Worm (Caenorhabditis elegans): ENCODE data around the gene Y54F10BM.23.

The Y54F10BM.23 gene

ce11 chrIII:2245727-2246126 is 33.6 kb downstream of the Y54F10BM.23 start, which contains the start of gene srd-67:
Gene srd-67 (minus strand): TSS chrIII:2245827.
- TF ChIP-seq him-1 (tag; optimal IDR thresholded peaks at IDR 0.05) (no peak), W03F9.2 (tag; optimal IDR thresholded peaks at IDR 0.05) (no peak), dao-5 (tag; optimal IDR thresholded peaks at IDR 0.05) (no peak)

- TF ChIP-seq W03F9.2 (tag; optimal IDR thresholded peaks at IDR 0.05) = no peak
- no peak for TF ChIP-seq dao-5 (tag; optimal IDR thresholded peaks at IDR 0.05)
- TF ChIP-seq him-1 (tag; optimal IDR thresholded peaks at IDR 0.05) = no peak
These were observed 35.7 kb downstream of the Y54F10BM.23 start for ce11 chrIII:2243617-2244016.

ce11 chrIII:2240471-2240870 is 38.9 kb downstream of the Y54F10BM.23 start, which contains the start of gene srz-56:
Gene srz-56 (plus strand): TSS chrIII:2240771.
- TF ChIP-seq W03F9.2 (tag; optimal IDR thresholded peaks at IDR 0.05) (no peak), him-1 (tag; optimal IDR thresholded peaks at IDR 0.05) (no peak), dao-5 (tag; optimal IDR thresholded peaks at IDR 0.05) (no peak)

- TF ChIP-seq him-1 (tag; optimal IDR thresholded peaks at IDR 0.05) (no peak), dao-5 (tag; optimal IDR thresholded peaks at IDR 0.05) (no peak), W03F9.2 (tag; optimal IDR thresholded peaks at IDR 0.05) (no peak)
These were observed 39.7 kb downstream of the Y54F10BM.23 start, which contains the start of gene C39B5.10 for ce11 chrIII:2239587-2240144. Gene C39B5.10 (minus strand): TSS chrIII:2239637.

ce11 chrIII:2234192-2234934 is 45.0 kb downstream of the Y54F10BM.23 start, which contains the start of gene C39B5.2:
Gene C39B5.2 (plus strand): TSS chrIII:2234884.
- TF ChIP-seq W03F9.2 (tag; optimal IDR thresholded peaks at IDR 0.05) (no peak), him-1 (tag; optimal IDR thresholded peaks at IDR 0.05) (no peak), dao-5 (tag; optimal IDR thresholded peaks at IDR 0.05) (no peak)

ce11 chrIII:2233399-2233798 is 46.0 kb downstream of the Y54F10BM.23 start:
- TF ChIP-seq him-1 (tag; optimal IDR thresholded peaks at IDR 0.05) (no peak), dao-5 (tag; optimal IDR thresholded peaks at IDR 0.05) (no peak), W03F9.2 (tag; optimal IDR thresholded peaks at IDR 0.05) (no peak)

- TF ChIP-seq him-1 (tag; optimal IDR thresholded peaks at IDR 0.05) (no peak), W03F9.2 (tag; optimal IDR thresholded peaks at IDR 0.05) (no peak), dao-5 (tag; optimal IDR thresholded peaks at IDR 0.05) (no peak)
These were observed 47.0 kb downstream of the Y54F10BM.23 start, which contains the start of gene fbxa-47 for ce11 chrIII:2232360-2232759. Gene fbxa-47 (minus strand): TSS chrIII:2232460.
